Worm (Caenorhabditis elegans): ENCODE data around the gene K01A2.5.

DNA sequence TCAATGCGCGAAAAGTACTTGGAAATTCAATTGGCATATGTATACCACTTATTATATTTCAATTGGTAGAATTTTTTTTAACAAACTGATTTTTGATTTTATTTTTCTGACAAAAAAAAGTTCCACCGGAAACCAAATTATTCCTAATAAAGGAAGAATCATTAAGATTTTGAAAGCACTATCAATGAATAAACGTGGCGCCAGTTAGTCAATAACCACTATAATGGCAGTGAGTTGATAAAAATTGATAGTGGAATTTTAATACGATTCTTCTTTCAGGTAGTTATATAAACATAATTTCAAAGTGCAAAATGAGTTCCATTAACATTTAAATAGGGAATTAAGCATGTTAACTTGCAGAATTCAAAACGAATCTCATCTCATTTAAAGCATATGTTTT, 4.6 kb downstream of the K01A2.5 start, which contains the start of gene col-69:
- no peak for TF ChIP-seq C16A3.4 (tag; optimal IDR thresholded peaks at IDR 0.05)
- TF ChIP-seq tlp-1 (tag; optimal IDR thresholded peaks at IDR 0.05): no peak
- no peak for TF ChIP-seq sptf-1 (tag; optimal IDR thresholded peaks at IDR 0.05)
- no peak for TF ChIP-seq ceh-90 (tag; optimal IDR thresholded peaks at IDR 0.05)
